Worm (Caenorhabditis elegans) whole organism, mixed stage, embryonic: ENCODE data around the gene shw-3.

ENCODE experiments used
- ces-1 ChIP-seq: fragments of 150-350 bp; optimal IDR thresholded peaks from 2 replicates; lab custom pipeline; 2014; ENCODE audit warnings: missing biosample characterization, missing genetic modification reagents, missing genetic modification characterization
- elt-3 ChIP-seq: fragments of 150-350 bp; optimal IDR thresholded peaks from 2 replicates; lab custom pipeline; 2014; ENCODE audit warnings: missing biosample characterization, missing genetic modification characterization
- mab-5 ChIP-seq: fragments of 150-350 bp; optimal IDR thresholded peaks from 2 replicates; lab custom pipeline; 2014; ENCODE audit warnings: missing biosample characterization, missing genetic modification characterization
- nhr-12 ChIP-seq: fragments of 150-350 bp; optimal IDR thresholded peaks from 2 replicates; lab custom pipeline; 2014; ENCODE audit warnings: missing biosample characterization, missing genetic modification characterization
- nhr-237 ChIP-seq: fragments of 150-350 bp; optimal IDR thresholded peaks from 2 replicates; lab custom pipeline; 2014; ENCODE audit warnings: missing biosample characterization, missing genetic modification characterization
- nhr-28 ChIP-seq: fragments of 150-350 bp; optimal IDR thresholded peaks from 2 replicates; lab custom pipeline; 2014; ENCODE audit warnings: missing biosample characterization, missing genetic modification characterization
- snpc-4 ChIP-seq: fragments of 150-350 bp; optimal IDR thresholded peaks from 2 replicates; lab custom pipeline; 2014; ENCODE audit warnings: missing biosample characterization, missing genetic modification characterization
- ztf-11 ChIP-seq: fragments of 150-350 bp; optimal IDR thresholded peaks from 2 replicates; lab custom pipeline; 2014; ENCODE audit warnings: missing biosample characterization, missing genetic modification characterization

- no peak for TF ChIP-seq nhr-237 (tag; lab: Kevin White, UChicago)
- no peak for TF ChIP-seq ztf-11 (tag; lab: Kevin White, UChicago)
- TF ChIP-seq snpc-4 (tag; lab: Kevin White, UChicago), result no peak
- TF ChIP-seq ces-1 (GFP tag; lab: Kevin White, UChicago), result no peak
- TF ChIP-seq nhr-28 (tag; lab: Kevin White, UChicago), result no peak
- TF ChIP-seq mab-5, result no peak
- TF ChIP-seq nhr-12, result no peak
- TF ChIP-seq elt-3 (tag; lab: Kevin White, UChicago), result no peak
Observed at ce11 chrV:12999559-12999958, 12.6 kb upstream of the shw-3 start, which contains the start of gene far-4.
